Fruit fly (Drosophila melanogaster): ENCODE results near the gene CG31673.

CG31673 gene

DNA sequence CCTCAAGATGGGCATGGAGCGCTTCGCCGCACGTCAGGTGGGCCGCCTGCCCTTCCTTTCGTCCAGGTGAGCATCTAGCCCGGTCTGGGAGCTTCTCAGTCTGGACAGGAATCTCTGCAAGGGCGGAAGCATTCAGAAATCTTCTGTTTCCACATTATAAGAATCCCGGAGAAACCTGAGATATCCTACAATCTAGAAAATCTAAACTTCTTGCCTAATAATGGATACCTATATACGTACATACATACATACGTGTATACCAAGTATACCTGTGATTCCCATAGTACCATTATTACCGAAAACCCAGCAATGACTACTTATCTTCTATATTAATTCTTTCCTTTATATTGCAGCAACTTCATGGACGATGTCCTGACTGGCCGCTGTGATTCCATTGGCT is 41.4 kb upstream of the CG31673 start:
- TF ChIP-seq Ets98B (GFP tag; IDR thresholded peaks at IDR 0.05) (no peak), Pif1A (GFP tag; optimal IDR thresholded peaks at IDR 0.05) (no peak), CG12605 (GFP tag; IDR thresholded peaks at IDR 0.05) (no peak), EcR (GFP tag; optimal IDR thresholded peaks at IDR 0.05) (no peak), rn (GFP tag; IDR thresholded peaks at IDR 0.05) (0 out of 2 replicates have a peak, but pooled peaks have one; percentile 9)

DNA sequence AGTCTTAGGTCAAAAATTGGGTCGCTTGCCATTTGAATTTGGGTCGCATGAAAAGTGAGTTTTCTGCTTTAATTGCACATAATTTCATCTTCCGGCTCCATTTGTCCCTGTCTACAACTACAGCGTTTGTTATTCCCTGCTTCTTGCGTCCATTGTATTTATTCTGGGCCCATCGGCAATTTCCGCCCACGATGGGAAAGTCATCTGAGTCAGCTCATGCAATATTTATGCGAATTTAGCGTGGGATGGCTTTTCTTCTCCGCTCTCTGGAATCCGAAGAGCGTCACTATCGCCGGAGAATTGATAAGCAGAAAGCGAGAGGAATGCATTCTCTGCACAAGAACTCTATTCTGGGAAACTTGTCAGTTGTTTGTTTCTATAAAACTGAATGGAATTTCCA is 36.9 kb upstream of the CG31673 start:
- TF ChIP-seq CG14655 (GFP tag; optimal IDR thresholded peaks at IDR 0.05) (no peak), CG17806 (tag; optimal IDR thresholded peaks at IDR 0.05) (no peak), gl (tag; optimal IDR thresholded peaks at IDR 0.05) (no peak), Pif1B (GFP tag; optimal IDR thresholded peaks at IDR 0.05) (no peak), D1 (tag; optimal IDR thresholded peaks at IDR 0.05) (no peak), CG32121 (GFP tag; IDR thresholded peaks at IDR 0.05) (no peak), CG8159 (tag; optimal IDR thresholded peaks at IDR 0.05) (no peak), CG10348 (GFP tag; IDR thresholded peaks at IDR 0.05) (no peak), CG9948 (tag; optimal IDR thresholded peaks at IDR 0.05) (no peak), CG8301 (tag; optimal IDR thresholded peaks at IDR 0.05) (no peak)

DNA sequence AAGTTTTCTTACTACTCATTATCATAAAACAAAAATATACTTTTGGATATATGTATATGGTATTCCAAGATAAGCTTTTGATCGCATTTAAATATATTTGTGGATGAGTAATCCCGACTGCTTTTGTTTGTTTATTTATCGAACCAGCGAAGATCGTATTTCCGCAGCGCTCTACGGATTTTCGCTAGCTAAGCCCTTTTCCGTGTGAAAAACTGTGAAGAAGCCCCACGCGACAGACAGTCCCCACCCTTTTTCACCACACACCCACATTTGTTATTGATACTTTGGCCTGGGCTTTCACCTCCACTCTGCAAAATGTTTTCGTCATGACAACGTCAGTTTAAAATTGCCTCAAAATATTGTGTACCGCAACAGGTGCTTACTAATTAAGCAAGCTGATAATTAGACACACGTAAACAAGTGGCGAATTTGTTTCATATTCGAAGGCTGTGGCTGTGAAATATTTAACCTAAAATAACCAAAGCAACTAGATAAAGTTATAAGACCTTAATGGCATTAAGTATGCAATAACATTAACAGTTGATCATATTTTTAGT is 36.3 kb upstream of the CG31673 start:
- TF ChIP-seq CG12605 (GFP tag; IDR thresholded peaks at IDR 0.05) = no peak
- TF ChIP-seq Snoo (tag; optimal IDR thresholded peaks at IDR 0.05) = no peak
- no peak for TF ChIP-seq fd96Ca (GFP tag; IDR thresholded peaks at IDR 0.05)

DNA sequence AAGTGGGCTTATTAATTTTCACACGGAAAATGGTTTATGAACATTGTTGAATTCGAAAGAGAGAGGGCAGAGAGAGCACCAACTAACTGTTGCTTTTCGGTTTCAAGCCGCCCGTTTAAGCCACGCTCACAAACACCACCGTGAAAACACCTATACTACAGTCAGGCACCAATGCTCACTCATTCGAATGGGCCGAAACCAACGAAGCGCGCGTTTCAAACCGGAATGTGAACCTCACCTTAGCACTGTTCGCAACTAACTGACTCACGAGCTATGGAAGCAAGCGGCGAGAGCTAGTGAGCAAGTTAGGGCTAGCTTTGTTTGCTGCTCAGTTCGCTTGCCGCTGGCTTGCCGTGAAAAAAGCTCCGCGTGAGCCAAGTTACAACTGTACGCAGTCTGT is 35.5 kb upstream of the CG31673 start:
- no peak for TF ChIP-seq CG10348 (GFP tag; IDR thresholded peaks at IDR 0.05)
- no peak for TF ChIP-seq gl (tag; optimal IDR thresholded peaks at IDR 0.05)
- no peak for TF ChIP-seq D1 (tag; optimal IDR thresholded peaks at IDR 0.05)
- no peak for TF ChIP-seq CG8159 (tag; optimal IDR thresholded peaks at IDR 0.05)
- no peak for TF ChIP-seq CG9948 (tag; optimal IDR thresholded peaks at IDR 0.05)
- no peak for TF ChIP-seq CG15710 (tag; optimal IDR thresholded peaks at IDR 0.05)
- no peak for TF ChIP-seq CG8301 (tag; optimal IDR thresholded peaks at IDR 0.05)
- TF ChIP-seq CG13204 (GFP tag; optimal IDR thresholded peaks at IDR 0.05) = no peak
- peak; percentile 35 for TF ChIP-seq CG12605 (GFP tag; IDR thresholded peaks at IDR 0.05)
- no peak for TF ChIP-seq CG17806 (tag; optimal IDR thresholded peaks at IDR 0.05)
- TF ChIP-seq Pif1B (GFP tag; optimal IDR thresholded peaks at IDR 0.05) = no peak
- TF ChIP-seq EcR (GFP tag; optimal IDR thresholded peaks at IDR 0.05) = no peak
- TF ChIP-seq Pif1A (GFP tag; optimal IDR thresholded peaks at IDR 0.05) = peak; percentile 6
- TF ChIP-seq CG4496 (GFP tag; IDR thresholded peaks at IDR 0.05) = peak; percentile 56; the same call in 1 of the 3 replicates
- peak; percentile 56; the same call in 1 of the 2 replicates for TF ChIP-seq Ets98B (GFP tag; IDR thresholded peaks at IDR 0.05)
- no peak for TF ChIP-seq rn (GFP tag; IDR thresholded peaks at IDR 0.05)
- no peak for TF ChIP-seq CG32121 (GFP tag; IDR thresholded peaks at IDR 0.05)
- no peak for TF ChIP-seq fd96Ca (GFP tag; IDR thresholded peaks at IDR 0.05)
- no peak for TF ChIP-seq CG14655 (GFP tag; optimal IDR thresholded peaks at IDR 0.05)
- peak; percentile 36 for TF ChIP-seq Snoo (tag; optimal IDR thresholded peaks at IDR 0.05)
- no peak for TF ChIP-seq CG34367 (tag; optimal IDR thresholded peaks at IDR 0.05)

DNA sequence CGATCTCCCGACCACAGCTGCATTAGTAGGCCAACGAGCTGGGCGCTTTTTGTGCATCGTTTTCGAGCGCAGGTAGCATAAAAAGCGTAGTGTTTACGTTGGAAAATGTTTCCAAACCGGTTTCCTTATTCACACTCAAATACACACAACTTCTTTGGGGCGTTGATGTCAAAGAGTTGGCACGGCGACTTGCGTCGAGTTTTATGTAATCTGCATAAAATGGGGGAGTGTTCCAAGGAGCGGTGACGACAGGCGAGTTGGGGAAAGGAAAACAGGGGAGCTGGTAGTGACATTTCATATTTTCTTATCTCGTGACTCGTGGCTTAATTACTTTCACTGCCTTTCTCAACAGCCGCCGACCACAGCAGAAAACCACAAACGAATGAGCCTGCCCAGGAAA is 34.8 kb upstream of the CG31673 start:
- TF ChIP-seq CG4496 (GFP tag; IDR thresholded peaks at IDR 0.05) (peak; percentile 78), CG17806 (tag; optimal IDR thresholded peaks at IDR 0.05) (no peak)

DNA sequence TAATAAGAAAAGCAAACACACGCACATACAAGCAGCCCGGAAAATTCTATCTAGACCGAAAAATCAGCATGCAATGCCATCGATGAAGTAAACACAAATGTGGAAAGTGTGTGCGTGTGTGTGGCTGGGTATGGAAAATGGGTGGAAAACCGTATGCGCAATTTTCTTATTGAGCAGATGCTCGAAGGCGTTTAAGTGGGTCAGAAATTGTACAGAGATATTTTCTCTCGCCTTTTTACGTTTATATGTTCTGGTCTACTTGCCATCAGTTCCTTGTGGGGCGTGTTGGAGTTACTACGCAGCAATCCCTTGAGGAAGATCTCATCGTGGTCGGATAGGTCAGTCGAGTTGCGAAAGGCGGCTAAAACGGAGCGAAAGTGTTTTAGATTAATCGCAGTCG is 33.6 kb upstream of the CG31673 start:
- no peak for TF ChIP-seq CG4496 (GFP tag; IDR thresholded peaks at IDR 0.05)
- TF ChIP-seq Pif1A (GFP tag; optimal IDR thresholded peaks at IDR 0.05) = no peak
- TF ChIP-seq CG10348 (GFP tag; IDR thresholded peaks at IDR 0.05) = no peak
- TF ChIP-seq CG17806 (tag; optimal IDR thresholded peaks at IDR 0.05) = no peak
- TF ChIP-seq CG14655 (GFP tag; optimal IDR thresholded peaks at IDR 0.05) = no peak
- TF ChIP-seq CG15710 (tag; optimal IDR thresholded peaks at IDR 0.05) = no peak
- no peak for TF ChIP-seq EcR (GFP tag; optimal IDR thresholded peaks at IDR 0.05)
- TF ChIP-seq CG8301 (tag; optimal IDR thresholded peaks at IDR 0.05) = no peak
- TF ChIP-seq CG34367 (tag; optimal IDR thresholded peaks at IDR 0.05) = no peak
- TF ChIP-seq D1 (tag; optimal IDR thresholded peaks at IDR 0.05) = no peak
- no peak for TF ChIP-seq CG12605 (GFP tag; IDR thresholded peaks at IDR 0.05)
- no peak for TF ChIP-seq CG13204 (GFP tag; optimal IDR thresholded peaks at IDR 0.05)
- no peak for TF ChIP-seq fd96Ca (GFP tag; IDR thresholded peaks at IDR 0.05)

DNA sequence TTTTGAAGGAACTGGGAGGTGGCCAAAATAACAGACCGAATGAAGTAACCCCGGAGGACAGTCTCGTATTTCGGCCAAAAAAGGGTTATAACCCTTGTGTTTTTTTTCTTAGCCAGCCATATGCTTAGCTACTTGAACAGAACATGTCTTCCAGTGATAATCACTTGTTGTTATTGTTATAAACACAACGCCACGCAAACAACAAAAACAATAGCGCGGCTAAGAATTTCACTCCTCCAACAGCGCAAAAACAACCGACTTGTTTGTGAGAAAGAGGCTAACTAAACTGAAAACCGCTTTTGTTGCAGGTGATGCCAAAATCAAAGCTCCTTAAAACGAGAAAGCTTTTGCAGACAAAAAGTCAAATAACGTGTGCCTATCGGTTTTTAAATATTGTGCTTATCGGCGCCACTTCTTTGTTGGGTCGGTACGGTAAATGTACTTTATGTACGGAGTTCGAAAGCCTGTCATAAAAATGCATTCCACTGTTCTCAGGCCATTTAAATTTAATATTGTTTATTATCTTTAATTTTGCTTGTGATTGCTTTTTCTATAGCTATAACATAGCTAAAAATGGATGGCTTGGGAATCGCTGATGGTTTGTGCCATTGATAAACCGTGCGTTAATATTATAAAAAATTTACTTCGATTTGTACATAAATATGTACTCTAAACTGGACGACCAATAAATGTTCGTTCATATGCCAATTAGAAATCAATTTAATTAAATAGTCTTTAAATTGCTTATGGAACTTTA is 32.5 kb upstream of the CG31673 start, which contains the start of gene vari:
Gene vari, minus strand, starts transcription at position 285 of the 757 bp plus-strand sequence.
- TF ChIP-seq CG4496 (GFP tag; IDR thresholded peaks at IDR 0.05) (peak; percentile 0; the same call in 1 of the 3 replicates), CG14655 (GFP tag; optimal IDR thresholded peaks at IDR 0.05) (no peak), CG15710 (tag; optimal IDR thresholded peaks at IDR 0.05) (no peak), Ets98B (GFP tag; IDR thresholded peaks at IDR 0.05) (peak; percentile 20; the same call in 1 of the 2 replicates), CG17806 (tag; optimal IDR thresholded peaks at IDR 0.05) (no peak), CG13204 (GFP tag; optimal IDR thresholded peaks at IDR 0.05) (no peak), EcR (GFP tag; optimal IDR thresholded peaks at IDR 0.05) (peak; percentile 4)
